Worm (Caenorhabditis elegans) whole organism, late embryonic: ENCODE results near the gene ttc-17.

Experiments
- C08G9.2 ChIP-seq: sonication (generic microtip); optimal IDR thresholded peaks from 2 replicates; lab custom pipeline; 2016; ENCODE audit warnings: mild to moderate bottlenecking, missing genetic modification characterization, moderate library complexity, missing compliant biosample characterization
- F13H6.1 ChIP-seq: sonication (generic microtip); optimal IDR thresholded peaks from 2 replicates; lab custom pipeline; 2016; ENCODE audit warnings: missing genetic modification characterization, missing compliant biosample characterization
- K02D7.2 ChIP-seq: sonication (generic microtip); optimal IDR thresholded peaks from 2 replicates; lab custom pipeline; 2017; ENCODE audit warnings: mild to moderate bottlenecking, missing genetic modification characterization, missing compliant biosample characterization
- T23F11.4 ChIP-seq: fragments of 200-800 bp; sonication (Bioruptor generic); optimal IDR thresholded peaks from 2 replicates; lab custom pipeline; 2018; ENCODE audit warnings: mild to moderate bottlenecking, missing genetic modification characterization, missing compliant biosample characterization
- Y22D7AL.16 ChIP-seq: sonication (generic microtip); optimal IDR thresholded peaks from 2 replicates; lab custom pipeline; 2016; ENCODE audit warnings: missing genetic modification characterization, missing compliant biosample characterization
- ama-1 ChIP-seq: fragments of 150-350 bp; optimal IDR thresholded peaks from 2 replicates; lab custom pipeline; 2014
- ceh-14 ChIP-seq: sonication (generic microtip); optimal IDR thresholded peaks from 2 replicates; lab custom pipeline; 2016; ENCODE audit warnings: missing genotype, missing genetic modification characterization, missing compliant biosample characterization
- ceh-18 ChIP-seq: sonication (generic microtip); optimal IDR thresholded peaks from 2 replicates; lab custom pipeline; 2016; ENCODE audit warnings: missing genetic modification characterization, missing compliant biosample characterization
- ceh-19 ChIP-seq: fragments of 200-800 bp; sonication (Bioruptor generic); optimal IDR thresholded peaks from 2 replicates; lab custom pipeline; 2018; ENCODE audit warnings: mild to moderate bottlenecking, missing genetic modification characterization, missing compliant biosample characterization
- ceh-2 ChIP-seq: sonication (generic microtip); optimal IDR thresholded peaks from 2 replicates; lab custom pipeline; 2016; ENCODE audit warnings: missing genotype, missing genetic modification characterization, missing compliant biosample characterization
- ceh-31 ChIP-seq: sonication (generic microtip); optimal IDR thresholded peaks from 2 replicates; lab custom pipeline; 2016; ENCODE audit warnings: missing genetic modification characterization, missing compliant biosample characterization
- ceh-48 ChIP-seq: sonication (generic microtip); optimal IDR thresholded peaks from 2 replicates; lab custom pipeline; 2016; ENCODE audit warnings: missing genetic modification characterization, inconsistent platforms, missing compliant biosample characterization
- ceh-9 ChIP-seq: sonication (generic microtip); optimal IDR thresholded peaks from 2 replicates; lab custom pipeline; 2016; ENCODE audit warnings: mild to moderate bottlenecking, missing genetic modification characterization, inconsistent platforms, missing compliant biosample characterization
- che-1 ChIP-seq: sonication (generic microtip); optimal IDR thresholded peaks from 2 replicates; lab custom pipeline; 2016; ENCODE audit warnings: mild to moderate bottlenecking, missing genetic modification characterization, missing compliant biosample characterization
- dmd-4 ChIP-seq: sonication (generic microtip); optimal IDR thresholded peaks from 2 replicates; lab custom pipeline; 2016; ENCODE audit warnings: borderline replicate concordance, missing genetic modification characterization, missing compliant biosample characterization
- elt-2 ChIP-seq: sonication (generic microtip); optimal IDR thresholded peaks from 2 replicates; lab custom pipeline; 2016; ENCODE audit warnings: missing genetic modification reagents, missing genetic modification characterization, missing compliant biosample characterization
- elt-4 ChIP-seq: sonication (generic microtip); optimal IDR thresholded peaks from 2 replicates; lab custom pipeline; 2016; ENCODE audit warnings: missing genetic modification characterization, missing compliant biosample characterization
- ets-4 ChIP-seq: sonication (generic microtip); optimal IDR thresholded peaks from 2 replicates; lab custom pipeline; 2016; ENCODE audit warnings: missing genetic modification characterization, missing compliant biosample characterization
- eyg-1 ChIP-seq: sonication (generic microtip); optimal IDR thresholded peaks from 2 replicates; lab custom pipeline; 2016; ENCODE audit warnings: missing genotype, missing genetic modification characterization, missing compliant biosample characterization
- fkh-10 ChIP-seq: fragments of 150-350 bp; optimal IDR thresholded peaks from 2 replicates; lab custom pipeline; 2014; ENCODE audit warnings: missing biosample characterization, missing genetic modification reagents, missing genetic modification characterization
- hlh-6 ChIP-seq: sonication (generic microtip); optimal IDR thresholded peaks from 2 replicates; lab custom pipeline; 2016; ENCODE audit warnings: missing genotype, missing genetic modification characterization, missing compliant biosample characterization
- lim-6 ChIP-seq: sonication (generic microtip); optimal IDR thresholded peaks from 2 replicates; lab custom pipeline; 2016; ENCODE audit warnings: missing genetic modification characterization, missing compliant biosample characterization
- madf-2 ChIP-seq: sonication (generic microtip); optimal IDR thresholded peaks from 2 replicates; lab custom pipeline; 2017; ENCODE audit warnings: missing genetic modification characterization, missing compliant biosample characterization
- nfya-1 ChIP-seq: sonication (generic microtip); optimal IDR thresholded peaks from 2 replicates; lab custom pipeline; 2017; ENCODE audit warnings: missing genetic modification characterization, mild to moderate bottlenecking, missing compliant biosample characterization, antibody characterized with exemption, moderate library complexity
- nhr-232 ChIP-seq: sonication (generic microtip); optimal IDR thresholded peaks from 2 replicates; lab custom pipeline; 2016; ENCODE audit warnings: missing genetic modification characterization, missing compliant biosample characterization
- pax-1 ChIP-seq: fragments of 150-350 bp; optimal IDR thresholded peaks from 2 replicates; lab custom pipeline; 2014; ENCODE audit warnings: missing biosample characterization, missing genetic modification characterization
- ref-2 ChIP-seq: sonication (generic microtip); optimal IDR thresholded peaks from 2 replicates; lab custom pipeline; 2016; ENCODE audit warnings: missing genetic modification characterization, missing compliant biosample characterization
- rnt-1 ChIP-seq: sonication (generic microtip); optimal IDR thresholded peaks from 2 replicates; lab custom pipeline; 2016; ENCODE audit warnings: missing genetic modification characterization, missing compliant biosample characterization
- sdc-2 ChIP-seq: sonication (generic microtip); optimal IDR thresholded peaks from 2 replicates; lab custom pipeline; 2016; ENCODE audit warnings: missing genotype, missing genetic modification characterization, missing compliant biosample characterization
- sox-4 ChIP-seq: sonication (generic microtip); optimal IDR thresholded peaks from 2 replicates; lab custom pipeline; 2017; ENCODE audit warnings: mild to moderate bottlenecking, missing genetic modification characterization, inconsistent platforms, missing compliant biosample characterization
- syd-9 ChIP-seq: sonication (generic microtip); optimal IDR thresholded peaks from 2 replicates; lab custom pipeline; 2016; ENCODE audit warnings: mild to moderate bottlenecking, missing genetic modification characterization, moderate library complexity, missing compliant biosample characterization
- tbx-7 ChIP-seq: sonication (generic microtip); optimal IDR thresholded peaks from 2 replicates; lab custom pipeline; 2016; ENCODE audit warnings: missing genotype, missing genetic modification characterization, missing compliant biosample characterization
- unc-42 ChIP-seq: sonication (generic microtip); optimal IDR thresholded peaks from 2 replicates; lab custom pipeline; 2016; ENCODE audit warnings: missing genotype, missing genetic modification characterization, missing compliant biosample characterization
- unc-55 ChIP-seq: sonication (generic microtip); optimal IDR thresholded peaks from 2 replicates; lab custom pipeline; 2017; ENCODE audit warnings: missing biosample characterization, missing genetic modification reagents, missing genetic modification characterization
- ztf-16 ChIP-seq: sonication (generic microtip); optimal IDR thresholded peaks from 2 replicates; lab custom pipeline; 2017; ENCODE audit warnings: missing genetic modification characterization, missing compliant biosample characterization

The ttc-17 gene

ce11 chrV:8994801-8995200 is 38.0 kb downstream of the ttc-17 start, which contains the start of gene F59E11.5:
F59E11.5 (plus strand) TSS chrV:8995101.
- TF ChIP-seq tbx-7 (tag; lab: Kevin White, UChicago), result no peak
- TF ChIP-seq nfya-1 (tag; lab: Kevin White, UChicago), result no peak
- no peak for TF ChIP-seq lim-6 (tag; lab: Kevin White, UChicago)
- no peak for TF ChIP-seq nhr-232 (tag; lab: Kevin White, UChicago)
- TF ChIP-seq elt-2 (tag; lab: Kevin White, UChicago), result no peak
- TF ChIP-seq ceh-48 (tag; lab: Kevin White, UChicago), result no peak
- TF ChIP-seq hlh-6 (tag; lab: Kevin White, UChicago), result no peak
- no peak for TF ChIP-seq sox-4 (tag; lab: Kevin White, UChicago)

- TF ChIP-seq ama-1 (lab: Kevin White, UChicago), result no peak
- no peak for TF ChIP-seq syd-9 (tag; lab: Kevin White, UChicago)
- no peak for TF ChIP-seq unc-55 (GFP tag; lab: Kevin White, UChicago)
- no peak for TF ChIP-seq rnt-1 (tag; lab: Kevin White, UChicago)
- TF ChIP-seq eyg-1 (tag; lab: Kevin White, UChicago), result no peak
- TF ChIP-seq C08G9.2, result no peak
- TF ChIP-seq K02D7.2 (tag; lab: Kevin White, UChicago), result no peak
- TF ChIP-seq elt-4 (tag; lab: Kevin White, UChicago), result no peak
- no peak for TF ChIP-seq nhr-232 (tag; lab: Kevin White, UChicago)
- no peak for TF ChIP-seq T23F11.4 (GFP tag; lab: Kevin White, UChicago)
- no peak for TF ChIP-seq F13H6.1 (tag; lab: Kevin White, UChicago)
- TF ChIP-seq che-1 (tag; lab: Kevin White, UChicago), result no peak
- TF ChIP-seq lim-6 (tag; lab: Kevin White, UChicago), result no peak
- no peak for TF ChIP-seq Y22D7AL.16 (tag; lab: Kevin White, UChicago)
- no peak for TF ChIP-seq ceh-9 (tag; lab: Kevin White, UChicago)
- no peak for TF ChIP-seq dmd-4 (tag; lab: Kevin White, UChicago)
- TF ChIP-seq madf-2, result no peak
- no peak for TF ChIP-seq ztf-16 (tag; lab: Kevin White, UChicago)
- no peak for TF ChIP-seq sdc-2 (tag; lab: Kevin White, UChicago)
- no peak for TF ChIP-seq ceh-31 (tag; lab: Kevin White, UChicago)
Measured at ce11 chrV:9001175-9001574, 44.3 kb downstream of the ttc-17 start, which contains the start of gene F59E11.2. F59E11.2 (plus strand) TSS chrV:9001475.

ce11 chrV:9003291-9003690 is 46.4 kb downstream of the ttc-17 start, which contains the start of gene srx-1:
srx-1 (plus strand) TSS chrV:9003672.
- no peak for TF ChIP-seq T23F11.4 (GFP tag; lab: Kevin White, UChicago)
- TF ChIP-seq fkh-10 (GFP tag; lab: Kevin White, UChicago), result no peak
- no peak for TF ChIP-seq unc-42 (tag; lab: Kevin White, UChicago)

- TF ChIP-seq ceh-2 (tag; lab: Kevin White, UChicago) (no peak), ceh-18 (tag; lab: Kevin White, UChicago) (no peak), unc-55 (GFP tag; lab: Kevin White, UChicago) (no peak), ceh-9 (tag; lab: Kevin White, UChicago) (no peak), fkh-10 (GFP tag; lab: Kevin White, UChicago) (no peak), ets-4 (tag; lab: Kevin White, UChicago) (no peak), ceh-14 (tag; lab: Kevin White, UChicago) (no peak), F13H6.1 (tag; lab: Kevin White, UChicago) (no peak), ref-2 (tag; lab: Kevin White, UChicago) (no peak), ceh-19 (GFP tag; lab: Kevin White, UChicago) (no peak), pax-1 (no peak), C08G9.2 (no peak)
Measured at ce11 chrV:9005243-9005642, 48.4 kb downstream of the ttc-17 start, which contains the start of gene srx-3. srx-3 (plus strand) TSS chrV:9005543.
